Worm (Caenorhabditis elegans) whole organism, L3 larva: Measurements from ENCODE around the gene aqp-6.

Source experiments
- ZK546.5 ChIP-seq: sonication (generic microtip); optimal IDR thresholded peaks from 2 replicates; lab custom pipeline; 2017; ENCODE audit warnings: missing biosample characterization, missing genetic modification characterization
- aly-2 ChIP-seq: fragments of 150-350 bp; optimal IDR thresholded peaks from 2 replicates; lab custom pipeline; 2014; ENCODE audit warnings: missing biosample characterization, missing genetic modification characterization
- ama-1 ChIP-seq: fragments of 150-350 bp; optimal IDR thresholded peaks from 2 replicates; lab custom pipeline; 2018
- ceh-16 ChIP-seq: sonication (generic microtip); optimal IDR thresholded peaks from 2 replicates; lab custom pipeline; 2017; ENCODE audit warnings: missing biosample characterization, missing genetic modification characterization
- ceh-28 ChIP-seq: fragments of 150-350 bp; optimal IDR thresholded peaks from 2 replicates; lab custom pipeline; 2014; ENCODE audit warnings: missing biosample characterization, missing genetic modification reagents, missing genetic modification characterization
- ceh-82 ChIP-seq: fragments of 150-350 bp; optimal IDR thresholded peaks from 2 replicates; lab custom pipeline; 2014; ENCODE audit warnings: missing biosample characterization, missing genetic modification characterization
- ceh-9 ChIP-seq: sonication (generic microtip); optimal IDR thresholded peaks from 2 replicates; lab custom pipeline; 2018; ENCODE audit warnings: missing biosample characterization, missing genetic modification characterization
- elt-2 ChIP-seq: sonication (generic microtip); optimal IDR thresholded peaks from 2 replicates; lab custom pipeline; 2016; ENCODE audit warnings: missing genetic modification reagents, mild to moderate bottlenecking, missing genetic modification characterization, missing compliant biosample characterization
- elt-3 ChIP-seq, 3 experiments: fragments of 150-350 bp in 1 of 3; sonication (generic microtip) in 2 of 3; optimal IDR thresholded peaks; 2 replicates in 2 of 3; 4 replicates in 1 of 3; lab custom pipeline; 2014 to 2017; ENCODE audit warnings: missing biosample characterization in 3 of 3, missing genetic modification characterization in 3 of 3
- eor-1 ChIP-seq, 2 experiments: fragments of 150-350 bp; optimal IDR thresholded peaks; 2 replicates each; lab custom pipeline; 2014 to 2018; ENCODE audit warnings: missing biosample characterization in 2 of 2, missing genetic modification characterization in 2 of 2
- fkh-10 ChIP-seq: sonication (generic microtip); optimal IDR thresholded peaks from 2 replicates; lab custom pipeline; 2017; ENCODE audit warnings: missing biosample characterization, missing genetic modification reagents, missing genetic modification characterization
- fkh-2 ChIP-seq: fragments of 150-350 bp; optimal IDR thresholded peaks from 2 replicates; lab custom pipeline; 2014; ENCODE audit warnings: missing biosample characterization, missing genetic modification reagents, missing genetic modification characterization
- hmg-11 ChIP-seq: sonication (generic microtip); optimal IDR thresholded peaks from 2 replicates; lab custom pipeline; 2016; ENCODE audit warnings: missing genetic modification characterization, missing compliant biosample characterization
- lin-15B ChIP-seq: fragments of 150-350 bp; optimal IDR thresholded peaks from 2 replicates; lab custom pipeline; 2014; ENCODE audit warnings: missing biosample characterization, missing genetic modification characterization
- lin-39 ChIP-seq: fragments of 150-350 bp; optimal IDR thresholded peaks from 2 replicates; lab custom pipeline; 2018; ENCODE audit warnings: missing biosample characterization, missing genetic modification reagents, missing genetic modification characterization
- lsy-12 ChIP-seq: sonication (generic microtip); optimal IDR thresholded peaks from 2 replicates; lab custom pipeline; 2016; ENCODE audit warnings: mild to moderate bottlenecking, missing genetic modification characterization, missing compliant biosample characterization
- mdl-1 ChIP-seq: fragments of 150-350 bp; optimal IDR thresholded peaks from 2 replicates; lab custom pipeline; 2014; ENCODE audit warnings: missing biosample characterization, missing genetic modification characterization
- nfya-1 ChIP-seq: sonication (generic microtip); optimal IDR thresholded peaks from 2 replicates; lab custom pipeline; 2017; ENCODE audit warnings: missing genetic modification characterization, mild to moderate bottlenecking, missing compliant biosample characterization, antibody characterized with exemption, moderate library complexity; ENCODE audit not compliant: insufficient read depth
- nhr-12 ChIP-seq: fragments of 150-350 bp; optimal IDR thresholded peaks from 2 replicates; lab custom pipeline; 2014; ENCODE audit warnings: missing biosample characterization, missing genetic modification characterization
- nhr-28 ChIP-seq: fragments of 150-350 bp; optimal IDR thresholded peaks from 2 replicates; lab custom pipeline; 2014; ENCODE audit warnings: missing biosample characterization, missing genetic modification characterization
- nhr-43 ChIP-seq: sonication (generic microtip); optimal IDR thresholded peaks from 2 replicates; lab custom pipeline; 2016; ENCODE audit warnings: mild to moderate bottlenecking, missing genetic modification characterization, missing compliant biosample characterization; ENCODE audit not compliant: poor library complexity, severe bottlenecking
- nhr-67 ChIP-seq: fragments of 150-350 bp; optimal IDR thresholded peaks from 2 replicates; lab custom pipeline; 2014; ENCODE audit warnings: missing biosample characterization, missing genetic modification characterization
- nhr-77 ChIP-seq: fragments of 150-350 bp; optimal IDR thresholded peaks from 2 replicates; lab custom pipeline; 2014; ENCODE audit warnings: missing biosample characterization, missing genetic modification characterization
- pha-4 ChIP-seq: fragments of 150-350 bp; optimal IDR thresholded peaks from 2 replicates; lab custom pipeline; 2014; ENCODE audit warnings: missing biosample characterization, missing genetic modification reagents, missing genetic modification characterization
- pqm-1 ChIP-seq: fragments of 150-350 bp; optimal IDR thresholded peaks from 2 replicates; lab custom pipeline; 2017; ENCODE audit warnings: missing biosample characterization, missing genetic modification characterization, inconsistent platforms
- sea-2 ChIP-seq: fragments of 150-350 bp; sonication (generic microtip); optimal IDR thresholded peaks from 4 replicates; lab custom pipeline; 2014; ENCODE audit warnings: missing biosample characterization, missing genetic modification reagents, missing genetic modification characterization
- unc-39 ChIP-seq: sonication (generic microtip); optimal IDR thresholded peaks from 4 replicates; lab custom pipeline; 2017; ENCODE audit warnings: missing biosample characterization, missing genetic modification characterization
- unc-62 ChIP-seq: fragments of 150-350 bp; sonication (generic microtip); optimal IDR thresholded peaks from 4 replicates; lab custom pipeline; 2014; ENCODE audit warnings: missing biosample characterization, missing genetic modification reagents, missing genetic modification characterization
- zag-1 ChIP-seq: fragments of 150-350 bp; optimal IDR thresholded peaks from 2 replicates; lab custom pipeline; 2014; ENCODE audit warnings: missing biosample characterization, missing genetic modification characterization
- ztf-11 ChIP-seq: fragments of 150-350 bp; optimal IDR thresholded peaks from 2 replicates; lab custom pipeline; 2014; ENCODE audit warnings: missing biosample characterization, missing genetic modification characterization
- ztf-4 ChIP-seq: fragments of 150-350 bp; optimal IDR thresholded peaks from 2 replicates; lab custom pipeline; 2014; ENCODE audit warnings: missing biosample characterization, missing genetic modification characterization

Gene aqp-6

DNA sequence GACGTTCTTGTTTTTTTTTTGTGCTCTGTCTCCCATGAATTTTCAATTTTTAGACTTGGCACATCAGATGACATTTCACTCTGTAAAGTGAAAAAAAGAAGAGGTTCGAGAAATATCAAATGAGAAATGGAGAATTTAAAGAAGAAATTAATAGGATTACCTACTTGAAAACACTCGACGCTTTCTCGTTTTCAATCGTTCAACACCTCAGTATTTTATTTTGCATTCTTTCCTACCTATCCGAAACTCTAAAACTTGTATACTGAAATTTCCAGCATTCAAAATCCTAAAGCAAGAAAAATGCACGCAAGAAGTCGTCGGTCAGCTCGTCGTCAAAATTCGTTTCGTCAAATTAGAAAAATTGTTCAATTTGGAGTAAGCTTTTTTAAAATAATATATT, 12.5 kb upstream of the aqp-6 start, which contains the start of gene kvs-2:
kvs-2 (plus strand) TSS at position 301 of the 400 bp plus-strand sequence.
- no peak for TF ChIP-seq unc-39 (tag; lab: Kevin White, UChicago)
- no peak for TF ChIP-seq ceh-82 (tag; lab: Kevin White, UChicago)
- no peak for TF ChIP-seq nhr-67 (tag; lab: Kevin White, UChicago)
- no peak for TF ChIP-seq nhr-28 (tag; lab: Kevin White, UChicago)
- no peak for TF ChIP-seq lin-39 (tag; lab: Kevin White, UChicago)
- TF ChIP-seq ceh-16 (tag; lab: Kevin White, UChicago) = no peak
- no peak for TF ChIP-seq lsy-12
- TF ChIP-seq zag-1 (tag; lab: Kevin White, UChicago) = no peak
- TF ChIP-seq nhr-12 = no peak

ce11 chrV:10640977-10641376, 7.3 kb upstream of the aqp-6 start:
- peak; percentile 35 for TF ChIP-seq fkh-10 (GFP tag; lab: Kevin White, UChicago)
- TF ChIP-seq pqm-1 = no peak

ce11 chrV:10647043-10647611, 1.1 kb upstream of the aqp-6 start, which contains the start of the genes C32C4.3 and C32C4.16:
TSS of gene C32C4.3 (minus strand) at chrV:10647143.
TSS of gene C32C4.16 (plus strand) at chrV:10647561.
- TF ChIP-seq ama-1 (lab: Kevin White, UChicago) (no peak), nhr-77 (tag; lab: Kevin White, UChicago) (no peak), fkh-10 (GFP tag; lab: Kevin White, UChicago) (no peak), nhr-43 (no peak), fkh-2 (no peak), ceh-9 (tag; lab: Kevin White, UChicago) (no peak)

DNA sequence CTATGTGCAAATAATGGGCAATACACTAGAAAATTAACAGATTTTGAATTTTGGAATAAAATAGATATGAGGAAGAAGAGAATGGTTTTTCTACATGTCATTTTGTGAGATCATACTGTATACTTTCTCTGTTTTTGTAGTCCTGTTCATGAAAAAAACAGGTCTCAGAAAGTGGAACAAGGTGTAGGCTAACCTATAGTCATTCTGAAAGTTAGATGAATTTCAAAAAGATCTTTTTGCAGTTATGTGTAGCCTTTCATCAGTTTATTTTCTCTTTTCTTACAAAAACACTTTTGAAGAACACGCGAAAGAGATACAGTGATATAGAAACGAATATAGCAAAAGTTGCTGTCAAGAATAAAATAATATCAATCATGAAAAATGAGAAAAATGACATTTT, 5.9 kb downstream of the aqp-6 start, which contains the start of gene ugt-35:
ugt-35 (minus strand) TSS at position 101 of the 400 bp plus-strand sequence.
- TF ChIP-seq nhr-28 (tag; lab: Kevin White, UChicago) = no peak
- no peak for TF ChIP-seq nhr-67 (tag; lab: Kevin White, UChicago)
- TF ChIP-seq unc-39 (tag; lab: Kevin White, UChicago) = no peak
- no peak for TF ChIP-seq ceh-16 (tag; lab: Kevin White, UChicago)
- TF ChIP-seq eor-1 (tag; optimal IDR thresholded peaks at IDR 0.05; lab: Kevin White, UChicago) = no peak
- no peak for TF ChIP-seq ZK546.5 (tag; lab: Kevin White, UChicago)
- TF ChIP-seq hmg-11 (tag; lab: Kevin White, UChicago) = no peak
- no peak for TF ChIP-seq ceh-28
- no peak for TF ChIP-seq pqm-1
- TF ChIP-seq ceh-9 (tag; lab: Kevin White, UChicago) = no peak
- no peak for TF ChIP-seq fkh-10 (GFP tag; lab: Kevin White, UChicago)
- no peak for TF ChIP-seq pha-4 (tag; lab: Kevin White, UChicago)
- TF ChIP-seq nhr-77 (tag; lab: Kevin White, UChicago) = no peak
- no peak for TF ChIP-seq lin-15B (tag; lab: Kevin White, UChicago)
- no peak for TF ChIP-seq nfya-1
- no peak for TF ChIP-seq zag-1 (tag; lab: Kevin White, UChicago)
- TF ChIP-seq fkh-2 = no peak
- TF ChIP-seq sea-2 (GFP tag; lab: Kevin White, UChicago) = no peak

ce11 chrV:10656958-10657357, 8.7 kb downstream of the aqp-6 start, which contains the start of gene ugt-34:
TSS of gene ugt-34 (minus strand) at chrV:10656978.
- TF ChIP-seq lsy-12 (no peak), elt-2 (tag; lab: Kevin White, UChicago) (peak; percentile 63)

DNA sequence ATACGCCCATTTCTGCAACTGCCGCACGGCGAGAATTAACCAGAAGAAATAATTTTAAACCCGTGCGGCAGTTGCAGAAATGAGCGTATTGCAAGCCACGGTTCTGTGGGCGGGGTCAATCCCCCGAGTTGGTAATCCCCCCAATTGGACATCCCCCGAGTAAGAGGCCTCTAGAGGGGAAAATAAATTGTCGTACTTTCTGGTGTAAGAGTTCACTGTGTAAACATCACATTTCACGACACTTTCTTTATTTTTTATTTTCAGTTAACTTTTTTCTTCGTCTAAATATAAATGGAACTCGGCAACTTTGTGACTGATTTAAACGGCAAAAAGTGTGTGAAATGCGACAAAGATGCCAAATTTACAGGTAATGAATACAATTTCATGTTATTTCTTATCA, 9.7 kb downstream of the aqp-6 start, which contains the start of gene tut-2:
tut-2 (plus strand) TSS at position 277 of the 400 bp plus-strand sequence.
- TF ChIP-seq nhr-67 (tag; lab: Kevin White, UChicago) (no peak), ztf-4 (tag; lab: Kevin White, UChicago) (no peak), nfya-1 (peak; percentile 35)

ce11 chrV:10659343-10659742, 11.1 kb downstream of the aqp-6 start:
- TF ChIP-seq nhr-67 (tag; lab: Kevin White, UChicago) (no peak), aly-2 (no peak), fkh-2 (no peak), nhr-43 (no peak), unc-39 (tag; lab: Kevin White, UChicago) (no peak), elt-3 (tag; optimal IDR thresholded peaks at IDR 0.05; lab: Kevin White, UChicago) (no peak), unc-62 (no peak), nhr-12 (no peak), ztf-11 (tag; lab: Kevin White, UChicago) (no peak), lin-39 (tag; lab: Kevin White, UChicago) (no peak), mdl-1 (tag; lab: Kevin White, UChicago) (no peak), zag-1 (tag; lab: Kevin White, UChicago) (no peak)
